Fruit fly (Drosophila melanogaster): ENCODE measurements around the gene CG14314.

The CG14314 gene

DNA sequence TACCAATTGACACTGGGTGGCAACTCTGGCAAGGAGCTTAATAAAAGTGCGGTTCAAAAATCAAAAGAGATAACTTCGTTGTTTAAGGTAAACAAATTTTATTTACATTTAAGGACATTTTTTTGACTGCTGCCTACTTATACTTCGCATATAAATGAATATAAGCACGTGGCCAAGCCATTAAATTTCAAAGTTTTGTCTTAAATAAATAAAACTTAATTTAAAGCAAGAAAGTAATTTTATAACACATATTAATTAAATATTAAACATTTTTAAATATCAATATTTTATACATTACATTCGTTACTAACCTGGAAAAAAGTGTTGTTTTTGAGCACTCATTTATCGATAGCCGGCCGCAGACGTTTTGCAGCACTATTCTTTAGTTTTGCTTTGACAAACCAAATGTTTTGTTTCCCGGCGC is 27.2 kb upstream of the CG14314 start, which contains the start of the genes CG12321 and MED17 (continued):
- TF ChIP-seq Hand (GFP tag; optimal IDR thresholded peaks at IDR 0.05) (peak; percentile 67), croc (GFP tag; conservative IDR thresholded peaks at IDR 0.05) (peak; percentile 76), CG17186 (GFP tag; optimal IDR thresholded peaks at IDR 0.05) (peak; percentile 60), Hey (tag; optimal IDR thresholded peaks at IDR 0.05) (no peak), dm (GFP tag; optimal IDR thresholded peaks at IDR 0.05) (peak; percentile 12), Usf (GFP tag; optimal IDR thresholded peaks at IDR 0.05) (peak; percentile 85), CG9932 (GFP tag; IDR thresholded peaks at IDR 0.05) (peak; percentile 97), phol (tag; optimal IDR thresholded peaks at IDR 0.05) (peak; percentile 94), zfh1 (GFP tag; IDR thresholded peaks at IDR 0.05) (peak; percentile 85), inv (GFP tag; IDR thresholded peaks at IDR 0.05; ENCODE audit: partially characterized antibody) (no peak), esg (GFP tag; conservative IDR thresholded peaks at IDR 0.05) (peak; percentile 87), Oaz (GFP tag; IDR thresholded peaks at IDR 0.05) (peak; percentile 50; the same call in 1 of the 2 replicates), Dek (tag; optimal IDR thresholded peaks at IDR 0.05) (peak; percentile 85), CG2120 (GFP tag; optimal IDR thresholded peaks at IDR 0.05) (peak; percentile 91), trem (tag; optimal IDR thresholded peaks at IDR 0.05) (peak; percentile 90), CG34422 (GFP tag; IDR thresholded peaks at IDR 0.05) (peak; percentile 89), CG18599 (GFP tag; optimal IDR thresholded peaks at IDR 0.05) (peak; percentile 88), CG2712 (tag; optimal IDR thresholded peaks at IDR 0.05) (peak; percentile 92), repo (GFP tag; optimal IDR thresholded peaks at IDR 0.05) (peak; percentile 18), Taf1 (GFP tag; IDR thresholded peaks at IDR 0.05) (peak; percentile 59), CG31441 (GFP tag; IDR thresholded peaks at IDR 0.05) (peak; percentile 87), Side (GFP tag; optimal IDR thresholded peaks at IDR 0.05) (peak; percentile 4), onecut (GFP tag; IDR thresholded peaks at IDR 0.05) (peak; percentile 64), Atf6 (GFP tag; IDR thresholded peaks at IDR 0.05) (peak; percentile 82), pfk (GFP tag; optimal IDR thresholded peaks at IDR 0.05) (no peak), org-1 (GFP tag; optimal IDR thresholded peaks at IDR 0.05) (peak; percentile 62), ap (GFP tag; IDR thresholded peaks at IDR 0.05) (peak; percentile 77), chinmo (GFP tag; IDR thresholded peaks at IDR 0.05; ENCODE audit: partially characterized antibody) (no peak), CG4820 (GFP tag; optimal IDR thresholded peaks at IDR 0.05) (peak; percentile 89), bowl (GFP tag; IDR thresholded peaks at IDR 0.05) (no peak), CG17328 (GFP tag; IDR thresholded peaks at IDR 0.05) (peak; percentile 75), Vsx1 (GFP tag; optimal IDR thresholded peaks at IDR 0.05) (no peak), D19A (tag; optimal IDR thresholded peaks at IDR 0.05) (peak; percentile 76), z (GFP tag; IDR thresholded peaks at IDR 0.05) (no peak), Asciz (GFP tag; optimal IDR thresholded peaks at IDR 0.05) (peak; percentile 78), vfl (GFP tag; optimal IDR thresholded peaks at IDR 0.05) (peak; percentile 58), BtbVII (GFP tag; optimal IDR thresholded peaks at IDR 0.05) (peak; percentile 86), dpn (GFP tag; optimal IDR thresholded peaks at IDR 0.05) (peak; percentile 66 to 93), ken (GFP tag; IDR thresholded peaks at IDR 0.05) (peak; percentile 88), Camta (GFP tag; optimal IDR thresholded peaks at IDR 0.05) (no peak), CG16815 (GFP tag; optimal IDR thresholded peaks at IDR 0.05) (peak; percentile 92), CG1529 (GFP tag; optimal IDR thresholded peaks at IDR 0.05) (peak; percentile 68), kay (GFP tag; optimal IDR thresholded peaks at IDR 0.05) (peak; percentile 59), sima (GFP tag; optimal IDR thresholded peaks at IDR 0.05) (no peak), hkb (optimal IDR thresholded peaks at IDR 0.05) (no peak), hkb (GFP tag; IDR thresholded peaks at IDR 0.05) (peak; percentile 75), Dfd (GFP tag; optimal IDR thresholded peaks at IDR 0.05) (no peak), oc (tag; optimal IDR thresholded peaks at IDR 0.05) (peak; percentile 82), Chrac-16 (GFP tag; optimal IDR thresholded peaks at IDR 0.05) (peak; percentile 92), ftz-f1 (GFP tag; optimal IDR thresholded peaks at IDR 0.05) (no peak), CG30403 (GFP tag; optimal IDR thresholded peaks at IDR 0.05) (peak; percentile 93), row (GFP tag; IDR thresholded peaks at IDR 0.05) (peak; percentile 88)

Data from whole organism, embryonic.